Worm (Caenorhabditis elegans): ENCODE measurements around the gene sprp-4.

The sprp-4 gene

DNA sequence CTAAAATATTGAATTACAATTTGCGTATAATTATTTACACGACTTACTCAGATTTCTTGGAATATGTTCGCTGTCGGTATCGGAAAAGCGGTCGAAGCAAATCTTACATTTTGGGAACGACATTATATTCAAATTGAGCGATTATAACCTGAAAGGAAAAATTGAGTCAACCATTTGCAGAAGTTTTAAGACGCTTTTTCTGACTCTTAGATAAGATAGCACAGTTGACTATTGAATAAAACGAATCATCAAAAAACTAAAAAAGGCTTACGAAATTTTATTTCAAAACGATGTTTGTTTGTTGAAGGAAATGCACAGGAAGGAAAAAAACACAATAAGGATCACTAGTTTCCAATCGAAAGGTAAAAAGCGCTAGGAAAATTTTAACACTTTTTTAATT lies 25.1 kb downstream of the sprp-4 start, which contains the start of gene rcs-1:
rcs-1 (minus strand) TSS at position 176 of the 400 bp plus-strand sequence.
- TF ChIP-seq elt-2 (tag; optimal IDR thresholded peaks at IDR 0.05), result no peak
- TF ChIP-seq pag-3 (tag; optimal IDR thresholded peaks at IDR 0.05; ENCODE audit: borderline replicate concordance), result no peak
- no peak for TF ChIP-seq sdc-2 (tag; optimal IDR thresholded peaks at IDR 0.05)
- TF ChIP-seq unc-86 (tag; optimal IDR thresholded peaks at IDR 0.05), result no peak
- no peak for TF ChIP-seq pax-1 (tag; optimal IDR thresholded peaks at IDR 0.05)
- no peak for TF ChIP-seq ceh-14 (tag; optimal IDR thresholded peaks at IDR 0.05)
- no peak for TF ChIP-seq nfya-1 (tag; optimal IDR thresholded peaks at IDR 0.05)
- no peak for TF ChIP-seq sox-4 (tag; optimal IDR thresholded peaks at IDR 0.05)
- no peak for TF ChIP-seq lin-11 (tag; optimal IDR thresholded peaks at IDR 0.05)
- no peak for TF ChIP-seq unc-42 (tag; optimal IDR thresholded peaks at IDR 0.05)
- no peak for TF ChIP-seq hlh-13 (GFP tag; optimal IDR thresholded peaks at IDR 0.05)
- no peak for TF ChIP-seq syd-9 (tag; optimal IDR thresholded peaks at IDR 0.05)
- TF ChIP-seq unc-55 (GFP tag; optimal IDR thresholded peaks at IDR 0.05), result no peak
- TF ChIP-seq gmeb-2 (tag; optimal IDR thresholded peaks at IDR 0.05), result no peak
- TF ChIP-seq dve-1 (tag; optimal IDR thresholded peaks at IDR 0.05), result no peak
- no peak for TF ChIP-seq hlh-8 (tag; optimal IDR thresholded peaks at IDR 0.05)
- TF ChIP-seq pat-9 (tag; optimal IDR thresholded peaks at IDR 0.05), result no peak
- TF ChIP-seq ahr-1 (tag; optimal IDR thresholded peaks at IDR 0.05), result no peak
- no peak for TF ChIP-seq T23F11.4 (GFP tag; optimal IDR thresholded peaks at IDR 0.05)

DNA sequence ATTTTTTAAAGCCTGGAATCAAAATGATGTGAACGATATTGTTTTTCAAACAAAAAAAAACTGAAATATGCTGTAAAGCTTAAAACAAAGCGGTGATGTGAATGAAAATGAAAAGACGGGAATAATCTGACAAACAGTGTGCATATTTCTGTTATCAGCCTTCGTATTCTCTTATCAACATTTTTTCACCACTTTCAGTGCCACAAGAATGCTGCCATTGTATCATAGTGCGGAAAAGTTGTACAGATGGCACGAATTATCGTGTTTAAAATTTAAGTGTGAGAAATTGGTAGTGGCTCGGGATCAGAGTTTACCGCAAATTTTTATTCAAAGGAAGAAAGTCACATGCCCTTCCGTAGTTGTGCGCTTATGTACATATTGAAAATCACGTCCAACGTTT lies 29.0 kb downstream of the sprp-4 start, which contains the start of gene ifd-1:
ifd-1 (minus strand) TSS at position 12 of the 400 bp plus-strand sequence.
- no peak for TF ChIP-seq tbx-7 (tag; optimal IDR thresholded peaks at IDR 0.05)
- TF ChIP-seq elt-2 (tag; optimal IDR thresholded peaks at IDR 0.05), result peak; percentile 80

DNA sequence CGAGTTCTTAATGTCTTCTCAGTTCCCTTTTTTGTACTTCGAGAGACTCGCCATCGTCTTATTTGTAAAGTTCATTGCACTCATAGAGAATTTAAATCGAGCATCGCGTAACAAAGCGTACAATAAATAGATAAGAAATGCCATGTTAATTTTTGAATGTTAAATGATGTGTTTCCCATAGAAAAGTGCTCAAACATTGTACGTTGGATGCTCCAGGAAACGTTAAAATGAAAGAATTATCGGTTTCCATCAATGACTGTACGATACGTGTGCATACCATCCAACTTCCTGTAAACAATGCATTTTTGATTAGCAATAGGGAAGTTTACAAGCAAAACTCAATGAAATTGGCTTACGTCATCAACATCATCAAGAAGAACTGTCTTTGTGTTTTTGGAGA lies 32.8 kb downstream of the sprp-4 start:
- TF ChIP-seq pqm-1 (tag; optimal IDR thresholded peaks at IDR 0.05), result no peak

DNA sequence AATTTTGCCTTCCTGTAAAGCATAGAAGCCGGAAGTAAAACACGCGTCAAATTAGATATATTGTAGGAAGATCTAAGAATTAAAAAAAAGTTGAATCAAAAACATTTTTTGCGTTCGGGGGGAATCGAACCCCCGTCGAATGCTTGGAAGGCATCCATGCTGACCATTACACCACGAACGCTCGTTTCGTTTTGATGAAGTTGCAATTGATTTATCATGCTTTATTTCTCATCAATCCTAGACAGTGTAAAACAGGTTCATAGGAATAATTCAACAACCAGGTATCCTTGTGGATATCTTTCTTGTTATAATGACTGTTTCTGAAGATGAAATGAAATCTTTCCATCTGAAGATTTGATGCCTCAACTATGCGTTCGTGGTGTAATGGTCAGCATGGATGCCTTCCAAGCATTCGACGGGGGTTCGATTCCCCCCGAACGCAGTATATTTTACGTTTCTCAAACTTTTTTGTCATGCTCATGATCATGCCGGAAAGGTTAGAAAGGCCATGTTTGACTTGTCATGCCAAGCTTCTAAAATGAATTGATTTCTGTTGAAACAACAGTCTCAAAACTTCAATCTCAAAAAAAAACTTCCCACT lies 33.5 kb downstream of the sprp-4 start:
- TF ChIP-seq nhr-232 (tag; optimal IDR thresholded peaks at IDR 0.05) (no peak), pag-3 (tag; optimal IDR thresholded peaks at IDR 0.05; ENCODE audit: borderline replicate concordance) (no peak), ceh-2 (tag; optimal IDR thresholded peaks at IDR 0.05) (no peak), hlh-30 (tag; optimal IDR thresholded peaks at IDR 0.05; ENCODE audit: insufficient read depth) (no peak), unc-86 (tag; optimal IDR thresholded peaks at IDR 0.05) (no peak), fax-1 (tag; optimal IDR thresholded peaks at IDR 0.05) (no peak)

DNA sequence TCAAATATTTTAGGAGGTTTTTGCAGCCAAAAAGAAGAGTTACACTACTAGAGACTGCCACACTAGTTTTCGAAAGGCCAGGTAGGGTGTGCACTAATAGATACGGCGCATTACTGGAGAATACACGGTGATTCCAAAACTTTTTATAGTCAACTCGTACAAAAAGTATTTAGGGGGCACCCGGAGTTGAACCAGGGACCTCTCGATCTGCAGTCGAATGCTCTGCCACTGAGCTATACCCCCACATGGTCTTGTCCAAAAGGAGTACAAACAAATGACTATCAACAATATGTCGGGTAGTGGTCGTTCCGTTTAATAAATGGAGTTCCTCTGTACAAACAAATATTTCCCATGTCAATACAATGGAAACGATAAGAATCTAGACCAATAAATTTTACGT lies 35.5 kb downstream of the sprp-4 start:
- TF ChIP-seq unc-42 (tag; optimal IDR thresholded peaks at IDR 0.05), result no peak
- no peak for TF ChIP-seq elt-4 (tag; optimal IDR thresholded peaks at IDR 0.05)
- TF ChIP-seq dmd-4 (tag; optimal IDR thresholded peaks at IDR 0.05; ENCODE audit: borderline replicate concordance), result no peak
- TF ChIP-seq madf-2 (tag; optimal IDR thresholded peaks at IDR 0.05), result no peak
- no peak for TF ChIP-seq mec-3 (tag; optimal IDR thresholded peaks at IDR 0.05; ENCODE audit: borderline replicate concordance)
- no peak for TF ChIP-seq ets-4 (tag; optimal IDR thresholded peaks at IDR 0.05)
- peak; percentile 3 for TF ChIP-seq fkh-6 (tag; optimal IDR thresholded peaks at IDR 0.05)
- no peak for TF ChIP-seq hlh-30 (tag; optimal IDR thresholded peaks at IDR 0.05; ENCODE audit: insufficient read depth)
- peak; percentile 11 for TF ChIP-seq C38D4.7 (GFP tag; optimal IDR thresholded peaks at IDR 0.05)
- TF ChIP-seq unc-55 (GFP tag; optimal IDR thresholded peaks at IDR 0.05), result no peak
- no peak for TF ChIP-seq nfya-1 (tag; optimal IDR thresholded peaks at IDR 0.05)
- peak; percentile 27 for TF ChIP-seq ceh-34 (tag; optimal IDR thresholded peaks at IDR 0.05)
- TF ChIP-seq ceh-30 (tag; optimal IDR thresholded peaks at IDR 0.05), result no peak
- peak; percentile 66 for TF ChIP-seq elt-2 (tag; optimal IDR thresholded peaks at IDR 0.05)
- TF ChIP-seq ref-2 (tag; optimal IDR thresholded peaks at IDR 0.05), result peak; percentile 29
- no peak for TF ChIP-seq ttx-3 (tag; optimal IDR thresholded peaks at IDR 0.05)
- TF ChIP-seq sox-4 (tag; optimal IDR thresholded peaks at IDR 0.05), result peak; percentile 26
- no peak for TF ChIP-seq nhr-232 (tag; optimal IDR thresholded peaks at IDR 0.05)
- no peak for TF ChIP-seq F13H6.1 (tag; optimal IDR thresholded peaks at IDR 0.05)
- TF ChIP-seq ama-1 (optimal IDR thresholded peaks at IDR 0.05), result no peak
- TF ChIP-seq ceh-48 (tag; optimal IDR thresholded peaks at IDR 0.05), result no peak
- TF ChIP-seq hlh-13 (GFP tag; optimal IDR thresholded peaks at IDR 0.05), result no peak
- TF ChIP-seq ceh-18 (tag; optimal IDR thresholded peaks at IDR 0.05), result no peak
- no peak for TF ChIP-seq lim-6 (tag; optimal IDR thresholded peaks at IDR 0.05)
- TF ChIP-seq Y22D7AL.16 (tag; optimal IDR thresholded peaks at IDR 0.05), result no peak
- no peak for TF ChIP-seq tbx-2 (tag; optimal IDR thresholded peaks at IDR 0.05)
- no peak for TF ChIP-seq ceh-19 (GFP tag; optimal IDR thresholded peaks at IDR 0.05)
- no peak for TF ChIP-seq C08G9.2 (tag; optimal IDR thresholded peaks at IDR 0.05)

Data from whole organism, late embryonic.